Worm (Caenorhabditis elegans) whole organism, mixed stage, embryonic: Measurements from ENCODE around the gene cyp-13B1.
"Not testable (repeated sequence)": the region's sequence is repeated elsewhere in the genome, so short reads cannot be mapped to it uniquely, and the experiment has no call there.

Experiments
- mep-1 ChIP-seq: fragments of 150-350 bp; optimal IDR thresholded peaks from 2 replicates; lab custom pipeline; 2017; ENCODE audit warnings: missing biosample characterization, missing genetic modification reagents, missing genetic modification characterization, inconsistent platforms
- nhr-237 ChIP-seq: fragments of 150-350 bp; optimal IDR thresholded peaks from 2 replicates; lab custom pipeline; 2014; ENCODE audit warnings: missing biosample characterization, missing genetic modification characterization
- pha-4 ChIP-seq: fragments of 150-350 bp; optimal IDR thresholded peaks from 2 replicates; lab custom pipeline; 2018; ENCODE audit warnings: missing biosample characterization, missing genetic modification reagents, missing genetic modification characterization
- unc-62 ChIP-seq: fragments of 150-350 bp; optimal IDR thresholded peaks from 2 replicates; lab custom pipeline; 2014; ENCODE audit warnings: missing biosample characterization, missing genetic modification reagents, missing genetic modification characterization
- ztf-11 ChIP-seq: fragments of 150-350 bp; optimal IDR thresholded peaks from 2 replicates; lab custom pipeline; 2014; ENCODE audit warnings: missing biosample characterization, missing genetic modification characterization

ce11 chrX:13431388-13431787 is 21.9 kb upstream of the cyp-13B1 start, which contains the start of gene C29F7.10:
- not testable (repeated sequence) for TF ChIP-seq unc-62 (GFP tag; lab: Kevin White, UChicago); mep-1 (tag; lab: Kevin White, UChicago); nhr-237 (tag; lab: Kevin White, UChicago); pha-4 (tag; lab: Kevin White, UChicago); ztf-11 (tag; lab: Kevin White, UChicago)
